Worm (Caenorhabditis elegans) whole organism, mixed stage, embryonic: ENCODE measurements around the gene fbxb-77.
A peak's percentile ranks its signal among the peaks of the same experiment; 100 is the strongest.

Experiments used
- M03D4.4 ChIP-seq: sonication (generic microtip); optimal IDR thresholded peaks from 2 replicates; lab custom pipeline; 2017; ENCODE audit warnings: mild to moderate bottlenecking, missing genetic modification characterization, missing compliant biosample characterization
- bed-3 ChIP-seq: fragments of 200-800 bp; sonication (Bioruptor generic); optimal IDR thresholded peaks from 3 replicates; lab custom pipeline; 2018; ENCODE audit warnings: mild to moderate bottlenecking, missing genetic modification characterization, moderate library complexity, missing compliant biosample characterization
- blmp-1 ChIP-seq: fragments of 150-350 bp; optimal IDR thresholded peaks from 2 replicates; lab custom pipeline; 2014; ENCODE audit warnings: missing biosample characterization, missing genetic modification characterization
- ceh-39 ChIP-seq: fragments of 150-350 bp; optimal IDR thresholded peaks from 2 replicates; lab custom pipeline; 2014; ENCODE audit warnings: missing biosample characterization, missing genetic modification characterization
- ceh-43 ChIP-seq: fragments of 200-800 bp; sonication (Bioruptor generic); optimal IDR thresholded peaks from 2 replicates; lab custom pipeline; 2018; ENCODE audit warnings: mild to moderate bottlenecking, missing genetic modification characterization, moderate library complexity, missing compliant biosample characterization
- ceh-83 ChIP-seq: fragments of 200-800 bp; sonication (Bioruptor generic); optimal IDR thresholded peaks from 2 replicates; lab custom pipeline; 2018; ENCODE audit warnings: mild to moderate bottlenecking, missing genetic modification characterization, missing compliant biosample characterization
- ces-1 ChIP-seq: fragments of 150-350 bp; optimal IDR thresholded peaks from 2 replicates; lab custom pipeline; 2014; ENCODE audit warnings: missing biosample characterization, missing genetic modification reagents, missing genetic modification characterization
- cnd-1 ChIP-seq: fragments of 200-800 bp; sonication (Bioruptor generic); optimal IDR thresholded peaks from 2 replicates; lab custom pipeline; 2018; ENCODE audit warnings: mild to moderate bottlenecking, missing genetic modification characterization, missing compliant biosample characterization
- drap-1 ChIP-seq: fragments of 200-800 bp; sonication (Bioruptor generic); optimal IDR thresholded peaks from 3 replicates; lab custom pipeline; 2018; ENCODE audit warnings: mild to moderate bottlenecking, missing genetic modification characterization, missing compliant biosample characterization
- elt-1 ChIP-seq: sonication (generic microtip); optimal IDR thresholded peaks from 2 replicates; lab custom pipeline; 2017; ENCODE audit warnings: missing genetic modification characterization, mild to moderate bottlenecking, missing compliant biosample characterization, antibody characterized with exemption, moderate library complexity, borderline replicate concordance; ENCODE audit not compliant: insufficient read depth
- elt-3 ChIP-seq: fragments of 150-350 bp; optimal IDR thresholded peaks from 2 replicates; lab custom pipeline; 2014; ENCODE audit warnings: missing biosample characterization, missing genetic modification characterization
- flh-1 ChIP-seq: fragments of 200-800 bp; sonication (Bioruptor generic); optimal IDR thresholded peaks from 2 replicates; lab custom pipeline; 2018; ENCODE audit warnings: mild to moderate bottlenecking, missing genetic modification characterization, moderate library complexity, missing compliant biosample characterization
- ham-2 ChIP-seq: fragments of 200-800 bp; sonication (Bioruptor generic); optimal IDR thresholded peaks from 2 replicates; lab custom pipeline; 2018; ENCODE audit warnings: mild to moderate bottlenecking, missing genetic modification characterization, missing compliant biosample characterization
- hlh-1 ChIP-seq: fragments of 150-350 bp; optimal IDR thresholded peaks from 2 replicates; lab custom pipeline; 2014; ENCODE audit warnings: missing biosample characterization, missing genetic modification reagents, missing genetic modification characterization
- lin-13 ChIP-seq: fragments of 150-350 bp; optimal IDR thresholded peaks from 2 replicates; lab custom pipeline; 2014; ENCODE audit warnings: missing biosample characterization, missing genetic modification characterization
- lin-32 ChIP-seq: fragments of 200-800 bp; sonication (Bioruptor generic); optimal IDR thresholded peaks from 2 replicates; lab custom pipeline; 2018; ENCODE audit warnings: mild to moderate bottlenecking, missing genetic modification characterization, missing compliant biosample characterization
- lsy-2 ChIP-seq: fragments of 150-350 bp; optimal IDR thresholded peaks from 2 replicates; lab custom pipeline; 2014; ENCODE audit warnings: missing biosample characterization, missing genetic modification characterization
- mab-5 ChIP-seq: fragments of 150-350 bp; optimal IDR thresholded peaks from 2 replicates; lab custom pipeline; 2014; ENCODE audit warnings: missing biosample characterization, missing genetic modification characterization
- mep-1 ChIP-seq: fragments of 150-350 bp; optimal IDR thresholded peaks from 2 replicates; lab custom pipeline; 2017; ENCODE audit warnings: missing biosample characterization, missing genetic modification reagents, missing genetic modification characterization, inconsistent platforms
- mls-2 ChIP-seq: sonication (generic microtip); optimal IDR thresholded peaks from 2 replicates; lab custom pipeline; 2016; ENCODE audit warnings: mild to moderate bottlenecking, missing genetic modification characterization, moderate library complexity, missing compliant biosample characterization
- nhr-12 ChIP-seq: fragments of 150-350 bp; optimal IDR thresholded peaks from 2 replicates; lab custom pipeline; 2014; ENCODE audit warnings: missing biosample characterization, missing genetic modification characterization
- nhr-2 ChIP-seq: fragments of 150-350 bp; optimal IDR thresholded peaks from 2 replicates; lab custom pipeline; 2014; ENCODE audit warnings: missing biosample characterization, missing genetic modification characterization
- nhr-237 ChIP-seq: fragments of 150-350 bp; optimal IDR thresholded peaks from 2 replicates; lab custom pipeline; 2014; ENCODE audit warnings: missing biosample characterization, missing genetic modification characterization
- nhr-28 ChIP-seq: fragments of 150-350 bp; optimal IDR thresholded peaks from 2 replicates; lab custom pipeline; 2014; ENCODE audit warnings: missing biosample characterization, missing genetic modification characterization
- nhr-76 ChIP-seq: sonication (generic microtip); optimal IDR thresholded peaks from 2 replicates; lab custom pipeline; 2017; ENCODE audit warnings: missing biosample characterization, missing genetic modification characterization
- pha-4 ChIP-seq: fragments of 150-350 bp; optimal IDR thresholded peaks from 2 replicates; lab custom pipeline; 2018; ENCODE audit warnings: missing biosample characterization, missing genetic modification reagents, missing genetic modification characterization
- sem-2 ChIP-seq: fragments of 200-800 bp; sonication (Bioruptor generic); optimal IDR thresholded peaks from 2 replicates; lab custom pipeline; 2018; ENCODE audit warnings: mild to moderate bottlenecking, missing genetic modification characterization, missing compliant biosample characterization
- snpc-4 ChIP-seq: fragments of 150-350 bp; optimal IDR thresholded peaks from 2 replicates; lab custom pipeline; 2014; ENCODE audit warnings: missing biosample characterization, missing genetic modification characterization
- sptf-1 ChIP-seq: sonication (generic microtip); optimal IDR thresholded peaks from 2 replicates; lab custom pipeline; 2017; ENCODE audit warnings: mild to moderate bottlenecking, missing genetic modification characterization, moderate library complexity, missing compliant biosample characterization
- tbx-8 ChIP-seq: fragments of 200-800 bp; sonication (Bioruptor generic); optimal IDR thresholded peaks from 2 replicates; lab custom pipeline; 2018; ENCODE audit warnings: mild to moderate bottlenecking, missing genetic modification characterization, moderate library complexity, missing compliant biosample characterization
- unc-120 ChIP-seq: sonication (generic microtip); optimal IDR thresholded peaks from 2 replicates; lab custom pipeline; 2017; ENCODE audit warnings: missing genetic modification characterization, missing compliant biosample characterization; ENCODE audit not compliant: poor library complexity, severe bottlenecking
- unc-39 ChIP-seq: fragments of 150-350 bp; optimal IDR thresholded peaks from 2 replicates; lab custom pipeline; 2014; ENCODE audit warnings: missing biosample characterization, missing genetic modification characterization
- unc-62 ChIP-seq: fragments of 150-350 bp; optimal IDR thresholded peaks from 2 replicates; lab custom pipeline; 2014; ENCODE audit warnings: missing biosample characterization, missing genetic modification reagents, missing genetic modification characterization
- zip-8 ChIP-seq: fragments of 150-350 bp; optimal IDR thresholded peaks from 2 replicates; lab custom pipeline; 2014; ENCODE audit warnings: missing biosample characterization, missing genetic modification characterization
- ztf-11 ChIP-seq: fragments of 150-350 bp; optimal IDR thresholded peaks from 2 replicates; lab custom pipeline; 2014; ENCODE audit warnings: missing biosample characterization, missing genetic modification characterization

Gene fbxb-77

ce11 chrIV:4758659-4759058 is 2.7 kb upstream of the fbxb-77 start, which contains the start of gene Y17G9B.8:
Gene Y17G9B.8, minus strand, starts transcription at chrIV:4758840.
- no peak for TF ChIP-seq unc-120
- TF ChIP-seq sptf-1, result peak; percentile 9

- TF ChIP-seq hlh-1 (no peak), nhr-76 (tag; lab: Kevin White, UChicago) (no peak), drap-1 (GFP tag; lab: Kevin White, UChicago) (no peak), M03D4.4 (no peak), ceh-43 (GFP tag; lab: Kevin White, UChicago) (no peak), mab-5 (no peak), nhr-12 (tag; lab: Kevin White, UChicago) (no peak), tbx-8 (GFP tag; lab: Kevin White, UChicago) (no peak), ceh-39 (tag; lab: Kevin White, UChicago) (no peak), unc-62 (GFP tag; lab: Kevin White, UChicago) (no peak), nhr-28 (tag; lab: Kevin White, UChicago) (no peak), elt-1 (no peak), ceh-83 (GFP tag; lab: Kevin White, UChicago) (no peak), ham-2 (no peak), lsy-2 (tag; lab: Kevin White, UChicago) (no peak), sptf-1 (no peak)
Observed at ce11 chrIV:4751814-4752213, 4.1 kb downstream of the fbxb-77 start, which contains the start of gene Y17G9B.4. Gene Y17G9B.4, plus strand, starts transcription at chrIV:4752119.

- TF ChIP-seq mab-5 (peak; percentile 89), nhr-76 (tag; lab: Kevin White, UChicago) (peak; percentile 13), lin-32 (GFP tag; lab: Kevin White, UChicago) (peak; percentile 78), zip-8 (tag; lab: Kevin White, UChicago) (no peak), tbx-8 (GFP tag; lab: Kevin White, UChicago) (peak; percentile 89), nhr-2 (tag; lab: Kevin White, UChicago) (peak; percentile 61), nhr-237 (tag; lab: Kevin White, UChicago) (peak; percentile 99), mep-1 (peak; percentile 100), cnd-1 (tag; lab: Kevin White, UChicago) (peak; percentile 95), elt-1 (peak; percentile 67), lin-13 (peak; percentile 100), lsy-2 (tag; lab: Kevin White, UChicago) (peak; percentile 100), bed-3 (GFP tag; lab: Kevin White, UChicago) (peak; percentile 66), sptf-1 (peak; percentile 97), sem-2 (GFP tag; lab: Kevin White, UChicago) (peak; percentile 54), M03D4.4 (peak; percentile 94), ceh-43 (GFP tag; lab: Kevin White, UChicago) (peak; percentile 88), drap-1 (GFP tag; lab: Kevin White, UChicago) (peak; percentile 93), ceh-83 (GFP tag; lab: Kevin White, UChicago) (peak; percentile 87), pha-4 (tag; lab: Kevin White, UChicago) (peak; percentile 100), nhr-28 (tag; lab: Kevin White, UChicago) (peak; percentile 86), blmp-1 (tag; lab: Kevin White, UChicago) (peak; percentile 33), ceh-39 (tag; lab: Kevin White, UChicago) (peak; percentile 100), hlh-1 (peak; percentile 73), nhr-12 (tag; lab: Kevin White, UChicago) (no peak), unc-120 (peak; percentile 86), ztf-11 (tag; lab: Kevin White, UChicago) (peak; percentile 84), mls-2 (tag; lab: Kevin White, UChicago) (peak; percentile 91), ham-2 (peak; percentile 92), snpc-4 (tag; lab: Kevin White, UChicago) (no peak), flh-1 (GFP tag; lab: Kevin White, UChicago) (no peak), unc-62 (GFP tag; lab: Kevin White, UChicago) (peak; percentile 87), ces-1 (GFP tag; lab: Kevin White, UChicago) (peak; percentile 96), unc-39 (no peak), elt-3 (tag; lab: Kevin White, UChicago) (peak; percentile 88)
Observed at ce11 chrIV:4749728-4750278, 6.2 kb downstream of the fbxb-77 start, which contains the start of the genes rpl-20 and Y17G9B.5. Gene rpl-20, minus strand, starts transcription at chrIV:4749778. Gene Y17G9B.5, plus strand, starts transcription at chrIV:4750240.
